Fruit fly (Drosophila melanogaster): ENCODE measurements around the gene Cyp313b1.
A peak's percentile ranks its signal among the peaks of the same experiment; 100 is the strongest.

DNA sequence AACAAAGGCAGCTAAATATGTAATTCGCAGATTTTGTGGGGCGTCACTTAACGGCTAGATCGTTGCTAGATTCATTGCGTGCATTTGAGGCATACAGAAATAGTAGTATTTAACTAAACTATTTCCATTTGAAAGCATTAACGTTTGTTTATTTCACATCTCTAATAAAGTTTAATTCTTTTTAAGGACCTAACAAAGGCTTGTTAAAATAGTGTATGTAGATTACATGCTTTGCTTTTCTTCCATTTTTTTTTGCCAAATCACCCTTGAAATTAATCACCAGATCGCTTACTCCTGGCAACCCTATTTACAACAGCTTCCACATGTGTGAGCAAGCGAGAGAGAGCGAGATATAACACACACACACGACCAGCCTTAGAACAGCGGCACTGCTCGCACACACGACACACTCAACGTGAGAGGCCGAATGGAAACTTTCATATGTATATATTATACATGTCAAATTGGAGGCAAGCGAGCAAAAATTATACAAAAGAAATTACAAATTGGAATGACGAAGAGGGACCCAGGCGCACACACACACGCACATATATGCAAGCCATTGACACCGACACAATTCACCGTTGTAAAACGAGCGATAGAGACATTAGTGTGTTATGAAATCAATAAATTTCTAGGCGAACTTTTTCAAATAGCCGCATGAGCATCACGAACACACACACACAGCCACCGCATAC is 13.9 kb upstream of the Cyp313b1 start:
- TF ChIP-seq Dll (optimal IDR thresholded peaks at IDR 0.05) (no peak), pan (optimal IDR thresholded peaks at IDR 0.05) (no peak), EcR (GFP tag; optimal IDR thresholded peaks at IDR 0.05) (no peak), usp (GFP tag; optimal IDR thresholded peaks at IDR 0.05) (no peak), CG8478 (optimal IDR thresholded peaks at IDR 0.05) (peak; percentile 45)
